Fruit fly (Drosophila melanogaster): ENCODE measurements around the gene CG16743.

Gene CG16743

dm6 chr2L:10987370-10987853 lies 15.3 kb downstream of the CG16743 start, which contains the start of the genes piwi and CG12253 (continued):
- TF ChIP-seq CG8944 (GFP tag; optimal IDR thresholded peaks at IDR 0.05): no peak
- TF ChIP-seq en (GFP tag; optimal IDR thresholded peaks at IDR 0.05): no peak
- TF ChIP-seq CTCF (GFP tag; optimal IDR thresholded peaks at IDR 0.05): no peak
- TF ChIP-seq CG8359 (GFP tag; optimal IDR thresholded peaks at IDR 0.05; ENCODE audit: borderline replicate concordance): no peak
- TF ChIP-seq tap (tag; optimal IDR thresholded peaks at IDR 0.05): no peak
- TF ChIP-seq Bgb (GFP tag; IDR thresholded peaks at IDR 0.05; ENCODE audit: partially characterized antibody): no peak
- no peak for TF ChIP-seq unc-4 (GFP tag; IDR thresholded peaks at IDR 0.05; ENCODE audit: partially characterized antibody)
- no peak for TF ChIP-seq CG1647 (GFP tag; optimal IDR thresholded peaks at IDR 0.05)
- TF ChIP-seq ewg (GFP tag; optimal IDR thresholded peaks at IDR 0.05): peak; percentile 64
- TF ChIP-seq CG1529 (GFP tag; optimal IDR thresholded peaks at IDR 0.05): peak; percentile 61
- TF ChIP-seq Hr3 (GFP tag; optimal IDR thresholded peaks at IDR 0.05): peak; percentile 84
- no peak for TF ChIP-seq Dref (GFP tag; IDR thresholded peaks at IDR 0.05)
- TF ChIP-seq HHEX (GFP tag; optimal IDR thresholded peaks at IDR 0.05): no peak
- TF ChIP-seq CG7839 (tag; optimal IDR thresholded peaks at IDR 0.05): no peak
- peak; percentile 90 for TF ChIP-seq dmrt11E (tag; optimal IDR thresholded peaks at IDR 0.05)
- TF ChIP-seq CG12219 (GFP tag; optimal IDR thresholded peaks at IDR 0.05): no peak
- no peak for TF ChIP-seq Doc2 (GFP tag; IDR thresholded peaks at IDR 0.05)
- no peak for TF ChIP-seq CG7786 (GFP tag; optimal IDR thresholded peaks at IDR 0.05)
- TF ChIP-seq yki (optimal IDR thresholded peaks at IDR 0.05): no peak
- TF ChIP-seq CG18599 (GFP tag; optimal IDR thresholded peaks at IDR 0.05): no peak
- no peak for TF ChIP-seq CG42726 (GFP tag; IDR thresholded peaks at IDR 0.05; ENCODE audit: partially characterized antibody)
- TF ChIP-seq Gug (GFP tag; IDR thresholded peaks at IDR 0.05): no peak
- peak; percentile 8 for TF ChIP-seq CG10462 (GFP tag; optimal IDR thresholded peaks at IDR 0.05)
- peak; percentile 70 for TF ChIP-seq D19A (tag; optimal IDR thresholded peaks at IDR 0.05)
- peak; percentile 56 for TF ChIP-seq sug (tag; optimal IDR thresholded peaks at IDR 0.05)
- TF ChIP-seq E2f2 (GFP tag; IDR thresholded peaks at IDR 0.05): peak; percentile 64
- no peak for TF ChIP-seq Dfd (GFP tag; optimal IDR thresholded peaks at IDR 0.05)
- TF ChIP-seq Tbp (GFP tag; optimal IDR thresholded peaks at IDR 0.05): no peak
- no peak for TF ChIP-seq chinmo (GFP tag; IDR thresholded peaks at IDR 0.05; ENCODE audit: partially characterized antibody)
- TF ChIP-seq CG11085 (GFP tag; IDR thresholded peaks at IDR 0.05): no peak
- TF ChIP-seq Dip3 (GFP tag; optimal IDR thresholded peaks at IDR 0.05): peak; percentile 25
- peak; percentile 82 for TF ChIP-seq tio (GFP tag; optimal IDR thresholded peaks at IDR 0.05)
- 0 out of 2 replicates have a peak, but pooled peaks have one; percentile 35 for TF ChIP-seq seq (GFP tag; IDR thresholded peaks at IDR 0.05)
- peak; percentile 57 for TF ChIP-seq CG2875 (GFP tag; optimal IDR thresholded peaks at IDR 0.05)
- no peak for TF ChIP-seq pnt (GFP tag; optimal IDR thresholded peaks at IDR 0.05)
- peak; percentile 31 to 63 for TF ChIP-seq chif (GFP tag; optimal IDR thresholded peaks at IDR 0.05)
- TF ChIP-seq CG31441 (GFP tag; IDR thresholded peaks at IDR 0.05): no peak
- TF ChIP-seq Rx (GFP tag; IDR thresholded peaks at IDR 0.05): no peak
- no peak for TF ChIP-seq CG9215 (GFP tag; IDR thresholded peaks at IDR 0.05)
- no peak for TF ChIP-seq CG33213 (GFP tag; optimal IDR thresholded peaks at IDR 0.05)
- no peak for TF ChIP-seq CG4282 (GFP tag; optimal IDR thresholded peaks at IDR 0.05)
- TF ChIP-seq row (GFP tag; IDR thresholded peaks at IDR 0.05): peak; percentile 83
- TF ChIP-seq Ets65A (GFP tag): peak; percentile 24
- TF ChIP-seq CG13424 (tag; optimal IDR thresholded peaks at IDR 0.05): peak; percentile 90
- TF ChIP-seq CG13287 (GFP tag; IDR thresholded peaks at IDR 0.05; ENCODE audit: partially characterized antibody): no peak
- TF ChIP-seq Hmx (GFP tag; optimal IDR thresholded peaks at IDR 0.05): no peak
- no peak for TF ChIP-seq CG7556 (GFP tag; optimal IDR thresholded peaks at IDR 0.05)
- peak; percentile 40 for TF ChIP-seq Dp (GFP tag; optimal IDR thresholded peaks at IDR 0.05)
- TF ChIP-seq ATbp (GFP tag; optimal IDR thresholded peaks at IDR 0.05): no peak
- peak; percentile 47 for TF ChIP-seq Fer3 (tag; optimal IDR thresholded peaks at IDR 0.05)
- no peak for TF ChIP-seq NFAT (GFP tag; IDR thresholded peaks at IDR 0.05)
- TF ChIP-seq CG16863 (GFP tag; optimal IDR thresholded peaks at IDR 0.05): peak; percentile 23
